Fruit fly (Drosophila melanogaster) whole organism, embryonic: ENCODE measurements around the gene CG15719.

ENCODE experiments used
- ATbp ChIP-seq: fragments of 200-800 bp; sonication (Bioruptor generic); optimal IDR thresholded peaks from 2 replicates; lab custom pipeline; 2017; ENCODE audit warnings: missing biosample characterization, mild to moderate bottlenecking, missing genetic modification characterization, missing genetic modification reagents
- Bgb ChIP-seq: fragments of 200-800 bp; sonication (Bioruptor generic); IDR thresholded peaks from 2 replicates; pipeline ENCODE4 v1.3.6; 2022; ENCODE audit warnings: missing biosample characterization, missing genetic modification characterization; ENCODE audit not compliant: partially characterized antibody
- CG1233 ChIP-seq: fragments of 200-800 bp; sonication (Bioruptor generic); optimal IDR thresholded peaks from 4 replicates; lab custom pipeline; 2018; ENCODE audit warnings: missing biosample characterization, mild to moderate bottlenecking, missing genetic modification characterization
- CG12659 ChIP-seq: fragments of 200-800 bp; sonication (Bioruptor generic); optimal IDR thresholded peaks from 3 replicates; lab custom pipeline; 2017; ENCODE audit warnings: mild to moderate bottlenecking, missing biosample characterization, missing genetic modification reagents, missing genetic modification characterization
- CG12942 ChIP-seq: fragments of 200-800 bp; sonication (Bioruptor generic); optimal IDR thresholded peaks from 3 replicates; lab custom pipeline; 2016; ENCODE audit warnings: missing biosample characterization, missing genetic modification characterization
- CG13424 ChIP-seq: fragments of 200-800 bp; sonication (Bioruptor generic); optimal IDR thresholded peaks from 2 replicates; lab custom pipeline; 2019; ENCODE audit warnings: missing biosample characterization, mild to moderate bottlenecking, missing genetic modification characterization, moderate library complexity
- CG14441 ChIP-seq: fragments of 200-800 bp; sonication (Bioruptor generic); IDR thresholded peaks from 2 replicates; pipeline ENCODE4 v1.3.6; 2022; ENCODE audit warnings: missing biosample characterization, missing genetic modification characterization
- CG14710 ChIP-seq: fragments of 200-800 bp; sonication (Bioruptor generic); optimal IDR thresholded peaks from 3 replicates; lab custom pipeline; 2019; ENCODE audit warnings: missing biosample characterization, mild to moderate bottlenecking, missing genetic modification characterization, moderate library complexity
- CG14860 ChIP-seq: fragments of 200-800 bp; sonication (Bioruptor generic); IDR thresholded peaks from 3 replicates; pipeline ENCODE4 v1.3.6; 2022; ENCODE audit warnings: missing biosample characterization, missing genetic modification characterization; ENCODE audit not compliant: partially characterized antibody
- CG30020 ChIP-seq: fragments of 200-800 bp; optimal IDR thresholded peaks from 2 replicates; lab custom pipeline; 2019; ENCODE audit warnings: missing biosample characterization, mild to moderate bottlenecking, missing genetic modification characterization, moderate library complexity
- CG34224 ChIP-seq: fragments of 200-800 bp; sonication (Bioruptor generic); IDR thresholded peaks from 3 replicates; pipeline ENCODE4 v1.3.6; 2022; ENCODE audit warnings: missing biosample characterization, missing genetic modification characterization; ENCODE audit not compliant: partially characterized antibody
- CG3995 ChIP-seq: fragments of 200-800 bp; sonication (Bioruptor generic); optimal IDR thresholded peaks from 3 replicates; lab custom pipeline; 2016; ENCODE audit warnings: missing biosample characterization, missing genetic modification characterization
- CG42726 ChIP-seq: fragments of 200-800 bp; sonication (Bioruptor generic); IDR thresholded peaks from 2 replicates; pipeline ENCODE4 v1.3.6; 2022; ENCODE audit warnings: missing biosample characterization, missing genetic modification characterization; ENCODE audit not compliant: partially characterized antibody
- CG6813 ChIP-seq: fragments of 200-800 bp; sonication (Bioruptor generic); optimal IDR thresholded peaks from 2 replicates; lab custom pipeline; 2017; ENCODE audit warnings: missing biosample characterization, missing genetic modification characterization, mild to moderate bottlenecking, moderate library complexity, missing genetic modification reagents
- Dfd ChIP-seq, 2 experiments: fragments of >200 bp; optimal IDR thresholded peaks; 2 replicates each; lab custom pipeline; 2017; ENCODE audit warnings: missing biosample characterization in 2 of 2, missing genetic modification characterization in 2 of 2
- Dp ChIP-seq: fragments of 200-800 bp; sonication (Bioruptor generic); optimal IDR thresholded peaks from 2 replicates; lab custom pipeline; 2018; ENCODE audit warnings: missing biosample characterization, mild to moderate bottlenecking, missing genetic modification characterization, moderate library complexity
- Drgx ChIP-seq: fragments of 200-800 bp; sonication (Bioruptor generic); IDR thresholded peaks from 2 replicates; pipeline ENCODE4 v1.3.6; 2022; ENCODE audit warnings: missing biosample characterization, missing genetic modification characterization
- Ets97D ChIP-seq: fragments of 200-800 bp; sonication (Bioruptor generic); optimal IDR thresholded peaks from 3 replicates; lab custom pipeline; 2016; ENCODE audit warnings: missing biosample characterization, missing genetic modification characterization
- Fer2 ChIP-seq: fragments of 200-800 bp; sonication (Bioruptor generic); optimal IDR thresholded peaks from 2 replicates; lab custom pipeline; 2018; ENCODE audit warnings: missing biosample characterization, mild to moderate bottlenecking, missing genetic modification characterization, moderate library complexity
- GATAe ChIP-seq: fragments of 200-800 bp; sonication (Bioruptor generic); conservative IDR thresholded peaks from 2 replicates; pipeline ENCODE4 v1.3.6; 2022; ENCODE audit warnings: missing biosample characterization, missing genetic modification characterization
- Hmr ChIP-seq: fragments of 200-800 bp; sonication (Bioruptor generic); optimal IDR thresholded peaks from 3 replicates; lab custom pipeline; 2017; ENCODE audit warnings: mild to moderate bottlenecking, missing biosample characterization, missing genetic modification reagents, missing genetic modification characterization
- Hr51 ChIP-seq, 2 experiments: fragments of 200-800 bp; sonication (Bioruptor generic); optimal IDR thresholded peaks; 2 replicates in 1 of 2; 3 replicates in 1 of 2; lab custom pipeline; 2016 to 2018; ENCODE audit warnings: missing biosample characterization in 2 of 2, missing genetic modification characterization in 2 of 2, mild to moderate bottlenecking in 1 of 2, moderate library complexity in 1 of 2
- Kr ChIP-seq: fragments of 200-800 bp; sonication (Bioruptor generic); optimal IDR thresholded peaks from 2 replicates; lab custom pipeline; 2017; ENCODE audit warnings: missing biosample characterization, mild to moderate bottlenecking, missing genetic modification characterization
- Nf-YA ChIP-seq: fragments of 200-800 bp; sonication (Bioruptor generic); IDR thresholded peaks from 2 replicates; pipeline ENCODE4 v1.3.6; 2022; ENCODE audit warnings: missing biosample characterization, missing genetic modification characterization
- Pdp1 ChIP-seq, 2 experiments: fragments of 200-800 bp; sonication (Bioruptor generic); optimal IDR thresholded peaks; 3 replicates each; lab custom pipeline; 2016; ENCODE audit warnings: missing biosample characterization in 2 of 2, missing genetic modification characterization in 2 of 2, mild to moderate bottlenecking in 1 of 2, moderate library complexity in 1 of 2
- Poxn ChIP-seq: fragments of 200-800 bp; sonication (Bioruptor generic); IDR thresholded peaks from 2 replicates; pipeline ENCODE4 v1.3.6; 2022; ENCODE audit warnings: missing biosample characterization, missing genetic modification characterization
- Usf ChIP-seq: fragments of 200-800 bp; sonication (Bioruptor generic); optimal IDR thresholded peaks from 2 replicates; lab custom pipeline; 2017; ENCODE audit warnings: missing genotype, missing biosample characterization, missing genetic modification characterization
- Xbp1 ChIP-seq: fragments of 200-800 bp; sonication (Bioruptor generic); optimal IDR thresholded peaks from 3 replicates; lab custom pipeline; 2016; ENCODE audit warnings: missing biosample characterization, mild to moderate bottlenecking, missing genetic modification characterization
- bowl ChIP-seq: fragments of 200-800 bp; sonication (Bioruptor generic); IDR thresholded peaks from 2 replicates; pipeline ENCODE4 v1.3.6; 2022; ENCODE audit warnings: missing biosample characterization, missing genetic modification characterization
- bsh ChIP-seq, 2 experiments: fragments of 200-800 bp; sonication (Bioruptor generic); optimal IDR thresholded peaks; 2 replicates each; lab custom pipeline; 2017 to 2018; ENCODE audit warnings: mild to moderate bottlenecking in 2 of 2, missing biosample characterization in 2 of 2, missing genetic modification characterization in 2 of 2, moderate library complexity in 1 of 2
- cad ChIP-seq: fragments of >200 bp; optimal IDR thresholded peaks from 2 replicates; lab custom pipeline; 2017; ENCODE audit warnings: missing biosample characterization, missing genetic modification characterization
- cas ChIP-seq: fragments of 200-800 bp; sonication (Bioruptor generic); IDR thresholded peaks from 2 replicates; pipeline ENCODE4 v1.3.6; 2022; ENCODE audit warnings: missing biosample characterization, missing genetic modification characterization
- fd3F ChIP-seq: fragments of 200-800 bp; sonication (Bioruptor generic); optimal IDR thresholded peaks from 2 replicates; lab custom pipeline; 2018; ENCODE audit warnings: missing biosample characterization, mild to moderate bottlenecking, missing genetic modification characterization, moderate library complexity
- gfzf ChIP-seq: fragments of 200-800 bp; sonication (Bioruptor generic); optimal IDR thresholded peaks from 2 replicates; lab custom pipeline; 2016; ENCODE audit warnings: missing biosample characterization, mild to moderate bottlenecking, missing genetic modification characterization, moderate library complexity
- lilli ChIP-seq: fragments of 200-800 bp; sonication (Bioruptor generic); optimal IDR thresholded peaks from 3 replicates; lab custom pipeline; 2016; ENCODE audit warnings: missing biosample characterization, missing genetic modification characterization
- lola ChIP-seq, 3 experiments: fragments of >200 bp in 2 of 3; fragments of 200-800 bp in 1 of 3; sonication (Bioruptor generic) in 1 of 3; optimal IDR thresholded peaks; 2 replicates each; lab custom pipeline; 2017 to 2019; ENCODE audit warnings: missing biosample characterization in 3 of 3, missing genetic modification characterization in 3 of 3, mild to moderate bottlenecking in 1 of 3, moderate library complexity in 1 of 3
- nmo ChIP-seq: fragments of 200-800 bp; sonication (Bioruptor generic); optimal IDR thresholded peaks from 2 replicates; lab custom pipeline; 2018; ENCODE audit warnings: missing biosample characterization, mild to moderate bottlenecking, missing genetic modification characterization, moderate library complexity
- nom ChIP-seq: fragments of 200-800 bp; sonication (Bioruptor generic); optimal IDR thresholded peaks from 2 replicates; lab custom pipeline; 2017; ENCODE audit warnings: missing biosample characterization, missing genetic modification characterization, mild to moderate bottlenecking, moderate library complexity, missing genetic modification reagents
- phol ChIP-seq: fragments of 200-800 bp; sonication (Bioruptor generic); optimal IDR thresholded peaks from 3 replicates; lab custom pipeline; 2018; ENCODE audit warnings: missing biosample characterization, mild to moderate bottlenecking, missing genetic modification characterization, moderate library complexity
- run ChIP-seq: fragments of 200-800 bp; sonication (Bioruptor generic); optimal IDR thresholded peaks from 3 replicates; lab custom pipeline; 2018; ENCODE audit warnings: missing biosample characterization, mild to moderate bottlenecking, missing genetic modification characterization
- schlank ChIP-seq: fragments of 200-800 bp; sonication (Bioruptor generic); optimal IDR thresholded peaks from 2 replicates; lab custom pipeline; 2018; ENCODE audit warnings: missing biosample characterization, mild to moderate bottlenecking, missing genetic modification characterization
- sens-2 ChIP-seq: fragments of 200-800 bp; sonication (Bioruptor generic); IDR thresholded peaks from 2 replicates; pipeline ENCODE4 v1.3.6; 2022; ENCODE audit warnings: missing biosample characterization, missing genetic modification characterization
- tgo ChIP-seq: fragments of 200-800 bp; sonication (Bioruptor generic); IDR thresholded peaks from 3 replicates; pipeline ENCODE4 v1.3.6; 2022; ENCODE audit warnings: missing biosample characterization, missing genetic modification characterization
- twi ChIP-seq: fragments of 200-800 bp; optimal IDR thresholded peaks from 2 replicates; lab custom pipeline; 2019; ENCODE audit warnings: missing biosample characterization, mild to moderate bottlenecking, missing genetic modification characterization, moderate library complexity
- usp ChIP-seq: fragments of >200 bp; optimal IDR thresholded peaks from 2 replicates; lab custom pipeline; 2017; ENCODE audit warnings: missing biosample characterization, missing genetic modification characterization

CG15719 gene

dm6 chrX:12984224-12984623 is 20.5 kb downstream of the CG15719 start, which contains the start of gene CG32643 (continued):
- TF ChIP-seq nom (no peak), CG12942 (no peak), cad (GFP tag; lab: Kevin White, UChicago) (no peak), ATbp (GFP tag; lab: Kevin White, UChicago) (no peak), Hmr (GFP tag; lab: Kevin White, UChicago) (no peak), CG30020 (tag; lab: Kevin White, UChicago) (no peak)
- TF ChIP-seq, all 482 proteins: peak for 0

- no peak for TF ChIP-seq CG6813
- no peak for TF ChIP-seq CG14441
- TF ChIP-seq Poxn (GFP tag; lab: Robert Waterston, UW) = no peak
- no peak for TF ChIP-seq CG3995 (GFP tag; lab: Kevin White, UChicago)
- TF ChIP-seq CG14860 (GFP tag; lab: Robert Waterston, UW) = no peak
- TF ChIP-seq ATbp (GFP tag; lab: Kevin White, UChicago) = no peak
- TF ChIP-seq CG12659 (GFP tag; lab: Kevin White, UChicago) = no peak
- TF ChIP-seq lilli = no peak
- TF ChIP-seq schlank (tag; lab: Kevin White, UChicago) = no peak
- TF ChIP-seq GATAe (GFP tag; lab: Robert Waterston, UW) = no peak
- no peak for TF ChIP-seq lola (GFP tag; optimal IDR thresholded peaks at IDR 0.05; lab: Kevin White, UChicago)
- TF ChIP-seq Fer2 (tag; lab: Kevin White, UChicago) = no peak
- TF ChIP-seq sens-2 (GFP tag; lab: Robert Waterston, UW) = no peak
- no peak for TF ChIP-seq Xbp1
- TF ChIP-seq run (tag; lab: Kevin White, UChicago) = no peak
Observed at dm6 chrX:12976131-12976530, 28.5 kb downstream of the CG15719 start, which contains the start of gene CG12716. Gene CG12716 (minus strand): TSS chrX:12976231.

dm6 chrX:12970411-12970810 is 34.3 kb downstream of the CG15719 start, which contains the start of gene CG15721:
Gene CG15721 (plus strand): TSS chrX:12970711.
- no peak for TF ChIP-seq Kr (GFP tag; lab: Kevin White, UChicago)
- no peak for TF ChIP-seq nmo (GFP tag; lab: Kevin White, UChicago)
- no peak for TF ChIP-seq Hr51 (GFP tag; optimal IDR thresholded peaks at IDR 0.05; lab: Kevin White, UChicago)
- TF ChIP-seq usp = no peak
- TF ChIP-seq CG13424 (tag; lab: Kevin White, UChicago) = no peak
- TF ChIP-seq fd3F (GFP tag; lab: Kevin White, UChicago) = no peak

dm6 chrX:12967296-12967938 is 37.3 kb downstream of the CG15719 start, which contains the start of gene Mur11Da:
Gene Mur11Da (plus strand): TSS chrX:12967888.
- TF ChIP-seq bsh (GFP tag; optimal IDR thresholded peaks at IDR 0.05; lab: Kevin White, UChicago) (no peak), twi (tag; lab: Kevin White, UChicago) (no peak), CG14710 (no peak), gfzf (GFP tag; lab: Kevin White, UChicago) (no peak), tgo (no peak), Dfd (GFP tag; optimal IDR thresholded peaks at IDR 0.05; lab: Kevin White, UChicago) (no peak), Pdp1 (GFP tag; optimal IDR thresholded peaks at IDR 0.05; lab: Kevin White, UChicago) (no peak), cas (no peak), bowl (GFP tag; lab: Robert Waterston, UW) (no peak), CG42726 (0 out of 2 replicates have a peak, but pooled peaks have one; percentile 9), Ets97D (no peak), CG1233 (GFP tag; lab: Kevin White, UChicago) (no peak), Nf-YA (GFP tag; lab: Robert Waterston, UW) (no peak), Dp (peak; percentile 11), Drgx (GFP tag; lab: Robert Waterston, UW) (no peak), CG34224 (GFP tag; lab: Robert Waterston, UW) (no peak), Bgb (GFP tag; lab: Robert Waterston, UW) (no peak), phol (tag; lab: Kevin White, UChicago) (no peak), Usf (GFP tag; lab: Kevin White, UChicago) (no peak)
